Worm (Caenorhabditis elegans): ENCODE data around the gene Y102A11A.9.

DNA sequence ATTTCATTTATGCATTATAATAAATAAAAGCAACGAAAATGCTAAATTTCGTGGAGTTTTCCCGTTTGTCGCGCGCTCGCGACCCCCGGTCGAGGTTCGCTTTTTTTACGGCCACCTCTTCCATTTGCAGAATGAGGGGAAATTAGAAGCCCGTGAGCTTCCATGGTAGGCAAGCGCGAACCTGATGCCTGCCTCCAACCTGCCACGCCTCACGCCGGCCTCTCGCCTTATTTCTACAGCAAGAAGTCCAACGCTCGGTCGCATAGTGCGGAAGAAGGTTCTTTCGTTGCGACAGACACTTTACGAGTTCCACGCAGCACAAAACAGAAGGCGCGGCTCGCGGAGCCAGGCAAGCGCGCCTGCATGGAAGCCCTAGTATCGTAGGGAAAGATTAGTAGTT is 41.3 kb upstream of the Y102A11A.9 start:
- TF ChIP-seq mxl-1 (tag; optimal IDR thresholded peaks at IDR 0.05) (no peak), ztf-25 (GFP tag; IDR thresholded peaks at IDR 0.05) (no peak), ztf-22 (GFP tag; optimal IDR thresholded peaks at IDR 0.05) (no peak), rec-8 (tag; optimal IDR thresholded peaks at IDR 0.05) (no peak), T26A5.8 (tag; optimal IDR thresholded peaks at IDR 0.05) (no peak), somi-1 (GFP tag; optimal IDR thresholded peaks at IDR 0.05) (no peak), ama-1 (optimal IDR thresholded peaks at IDR 0.05) (no peak), ama-1 (GFP tag; optimal IDR thresholded peaks at IDR 0.05) (no peak), atf-7 (tag; optimal IDR thresholded peaks at IDR 0.05) (no peak), dox-1 (GFP tag; IDR thresholded peaks at IDR 0.05) (no peak)
